Worm (Caenorhabditis elegans) whole organism, L3 larva: ENCODE results near the gene T21E8.7.

ENCODE experiments used
- R02D3.7 ChIP-seq: fragments of 150-350 bp; optimal IDR thresholded peaks from 2 replicates; lab custom pipeline; 2014; ENCODE audit warnings: missing biosample characterization, missing genetic modification characterization
- ZK546.5 ChIP-seq: sonication (generic microtip); optimal IDR thresholded peaks from 2 replicates; lab custom pipeline; 2017; ENCODE audit warnings: missing biosample characterization, missing genetic modification characterization
- ceh-16 ChIP-seq: sonication (generic microtip); optimal IDR thresholded peaks from 2 replicates; lab custom pipeline; 2017; ENCODE audit warnings: missing biosample characterization, missing genetic modification characterization
- ceh-28 ChIP-seq: fragments of 150-350 bp; optimal IDR thresholded peaks from 2 replicates; lab custom pipeline; 2014; ENCODE audit warnings: missing biosample characterization, missing genetic modification reagents, missing genetic modification characterization
- ceh-82 ChIP-seq: fragments of 150-350 bp; optimal IDR thresholded peaks from 2 replicates; lab custom pipeline; 2014; ENCODE audit warnings: missing biosample characterization, missing genetic modification characterization
- ceh-9 ChIP-seq: sonication (generic microtip); optimal IDR thresholded peaks from 2 replicates; lab custom pipeline; 2018; ENCODE audit warnings: missing biosample characterization, missing genetic modification characterization
- daf-12 ChIP-seq: fragments of 150-350 bp; optimal IDR thresholded peaks from 2 replicates; lab custom pipeline; 2014; ENCODE audit warnings: missing biosample characterization, missing genetic modification reagents, missing genetic modification characterization
- egl-5 ChIP-seq: fragments of 150-350 bp; optimal IDR thresholded peaks from 2 replicates; lab custom pipeline; 2017; ENCODE audit warnings: missing biosample characterization, missing genetic modification reagents, missing genetic modification characterization, inconsistent platforms
- elt-1 ChIP-seq: fragments of 150-350 bp; optimal IDR thresholded peaks from 2 replicates; lab custom pipeline; 2014; ENCODE audit warnings: missing biosample characterization, missing genetic modification characterization
- elt-2 ChIP-seq: sonication (generic microtip); optimal IDR thresholded peaks from 2 replicates; lab custom pipeline; 2016; ENCODE audit warnings: missing genetic modification reagents, mild to moderate bottlenecking, missing genetic modification characterization, missing compliant biosample characterization
- elt-3 ChIP-seq, 3 experiments: fragments of 150-350 bp in 1 of 3; sonication (generic microtip) in 2 of 3; optimal IDR thresholded peaks; 2 replicates in 2 of 3; 4 replicates in 1 of 3; lab custom pipeline; 2014 to 2017; ENCODE audit warnings: missing biosample characterization in 3 of 3, missing genetic modification characterization in 3 of 3
- eor-1 ChIP-seq, 2 experiments: fragments of 150-350 bp; optimal IDR thresholded peaks; 2 replicates each; lab custom pipeline; 2014 to 2018; ENCODE audit warnings: missing biosample characterization in 2 of 2, missing genetic modification characterization in 2 of 2
- fos-1 ChIP-seq: fragments of 150-350 bp; optimal IDR thresholded peaks from 2 replicates; lab custom pipeline; 2014; ENCODE audit warnings: missing biosample characterization, missing genetic modification characterization
- hmg-11 ChIP-seq: sonication (generic microtip); optimal IDR thresholded peaks from 2 replicates; lab custom pipeline; 2016; ENCODE audit warnings: missing genetic modification characterization, missing compliant biosample characterization
- jun-1 ChIP-seq: fragments of 150-350 bp; optimal IDR thresholded peaks from 2 replicates; lab custom pipeline; 2014; ENCODE audit warnings: missing biosample characterization, missing genetic modification reagents, missing genetic modification characterization
- lin-15B ChIP-seq: fragments of 150-350 bp; optimal IDR thresholded peaks from 2 replicates; lab custom pipeline; 2014; ENCODE audit warnings: missing biosample characterization, missing genetic modification characterization
- lin-39 ChIP-seq: fragments of 150-350 bp; optimal IDR thresholded peaks from 2 replicates; lab custom pipeline; 2018; ENCODE audit warnings: missing biosample characterization, missing genetic modification reagents, missing genetic modification characterization
- mdl-1 ChIP-seq: fragments of 150-350 bp; optimal IDR thresholded peaks from 2 replicates; lab custom pipeline; 2014; ENCODE audit warnings: missing biosample characterization, missing genetic modification characterization
- mml-1 ChIP-seq: fragments of 150-350 bp; sonication (generic microtip); optimal IDR thresholded peaks from 3 replicates; lab custom pipeline; 2014; ENCODE audit warnings: missing biosample characterization, missing genetic modification characterization
- nfya-1 ChIP-seq: sonication (generic microtip); optimal IDR thresholded peaks from 2 replicates; lab custom pipeline; 2017; ENCODE audit warnings: missing genetic modification characterization, mild to moderate bottlenecking, missing compliant biosample characterization, antibody characterized with exemption, moderate library complexity; ENCODE audit not compliant: insufficient read depth
- nhr-11 ChIP-seq: fragments of 150-350 bp; optimal IDR thresholded peaks from 2 replicates; lab custom pipeline; 2014; ENCODE audit warnings: missing biosample characterization, missing genetic modification characterization
- nhr-237 ChIP-seq: fragments of 150-350 bp; optimal IDR thresholded peaks from 2 replicates; lab custom pipeline; 2014; ENCODE audit warnings: missing biosample characterization, missing genetic modification characterization
- nhr-67 ChIP-seq: fragments of 150-350 bp; optimal IDR thresholded peaks from 2 replicates; lab custom pipeline; 2014; ENCODE audit warnings: missing biosample characterization, missing genetic modification characterization
- nhr-76 ChIP-seq: fragments of 150-350 bp; sonication (generic microtip); optimal IDR thresholded peaks from 5 replicates; lab custom pipeline; 2014; ENCODE audit warnings: missing biosample characterization, missing genetic modification characterization
- snpc-4 ChIP-seq: fragments of 150-350 bp; optimal IDR thresholded peaks from 2 replicates; lab custom pipeline; 2014; ENCODE audit warnings: missing biosample characterization, missing genetic modification characterization
- tbx-2 ChIP-seq: sonication (generic microtip); optimal IDR thresholded peaks from 2 replicates; lab custom pipeline; 2016; ENCODE audit warnings: mild to moderate bottlenecking, missing genetic modification characterization, missing compliant biosample characterization
- unc-39 ChIP-seq: sonication (generic microtip); optimal IDR thresholded peaks from 4 replicates; lab custom pipeline; 2017; ENCODE audit warnings: missing biosample characterization, missing genetic modification characterization
- unc-62 ChIP-seq: fragments of 150-350 bp; sonication (generic microtip); optimal IDR thresholded peaks from 4 replicates; lab custom pipeline; 2014; ENCODE audit warnings: missing biosample characterization, missing genetic modification reagents, missing genetic modification characterization
- zag-1 ChIP-seq: fragments of 150-350 bp; optimal IDR thresholded peaks from 2 replicates; lab custom pipeline; 2014; ENCODE audit warnings: missing biosample characterization, missing genetic modification characterization
- ztf-11 ChIP-seq: fragments of 150-350 bp; optimal IDR thresholded peaks from 2 replicates; lab custom pipeline; 2014; ENCODE audit warnings: missing biosample characterization, missing genetic modification characterization
- ztf-4 ChIP-seq: fragments of 150-350 bp; optimal IDR thresholded peaks from 2 replicates; lab custom pipeline; 2014; ENCODE audit warnings: missing biosample characterization, missing genetic modification characterization

The T21E8.7 gene

ce11 chrX:10844137-10844536 is 39.2 kb upstream of the T21E8.7 start:
- no peak for TF ChIP-seq ceh-9
- no peak for TF ChIP-seq unc-39
- no peak for TF ChIP-seq nhr-67 (tag; lab: Kevin White, UChicago)
- peak; percentile 17 for TF ChIP-seq elt-2
- no peak for TF ChIP-seq jun-1 (tag; lab: Kevin White, UChicago)

ce11 chrX:10844602-10845354 is 38.5 kb upstream of the T21E8.7 start, which contains the start of gene C05A9.2:
Gene C05A9.2 (minus strand): TSS chrX:10844674.
- no peak for TF ChIP-seq unc-62 (GFP tag; lab: Kevin White, UChicago)
- no peak for TF ChIP-seq mdl-1 (tag; lab: Kevin White, UChicago)
- no peak for TF ChIP-seq hmg-11 (tag; lab: Kevin White, UChicago)
- TF ChIP-seq nfya-1 (tag; lab: Kevin White, UChicago) = no peak
- TF ChIP-seq snpc-4 (tag; lab: Kevin White, UChicago) = no peak

ce11 chrX:10846898-10847297 is 36.4 kb upstream of the T21E8.7 start:
- TF ChIP-seq ceh-28 (tag; lab: Kevin White, UChicago) (no peak), elt-1 (tag; lab: Kevin White, UChicago) (no peak), zag-1 (tag; lab: Kevin White, UChicago) (no peak)

ce11 chrX:10851202-10851601 is 32.1 kb upstream of the T21E8.7 start:
- TF ChIP-seq elt-2 = peak; percentile 28
- TF ChIP-seq nhr-11 (tag; lab: Kevin White, UChicago) = no peak

DNA sequence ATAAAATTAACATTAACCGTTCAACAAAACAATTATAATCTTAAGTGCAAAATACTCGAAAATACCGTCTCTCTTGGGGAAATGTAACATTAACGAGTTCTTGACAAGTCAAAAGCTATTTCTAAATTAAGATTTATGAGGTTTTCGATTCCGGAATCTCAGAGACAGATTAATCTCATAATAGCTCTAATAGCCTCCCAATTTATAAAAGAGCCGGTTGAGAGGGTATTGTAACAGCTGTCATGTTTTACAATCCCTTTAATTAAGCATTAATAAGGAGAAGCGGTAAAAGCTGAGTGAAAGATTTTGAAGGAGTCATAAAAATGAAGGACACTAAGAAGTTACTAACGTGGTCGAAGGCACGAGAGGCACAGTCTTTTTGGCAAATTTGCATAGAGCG is 31.6 kb upstream of the T21E8.7 start:
- no peak for TF ChIP-seq unc-39
- TF ChIP-seq zag-1 (tag; lab: Kevin White, UChicago) = no peak
- no peak for TF ChIP-seq ztf-11 (tag; lab: Kevin White, UChicago)
- no peak for TF ChIP-seq nhr-11 (tag; lab: Kevin White, UChicago)
- TF ChIP-seq nhr-76 (tag; lab: Kevin White, UChicago) = no peak
- TF ChIP-seq daf-12 (tag; lab: Kevin White, UChicago) = no peak
- no peak for TF ChIP-seq nhr-237 (tag; lab: Kevin White, UChicago)
- no peak for TF ChIP-seq unc-62 (GFP tag; lab: Kevin White, UChicago)
- no peak for TF ChIP-seq elt-3 (tag; optimal IDR thresholded peaks at IDR 0.05; lab: Kevin White, UChicago)
- TF ChIP-seq mml-1 (tag; lab: Kevin White, UChicago) = no peak
- TF ChIP-seq tbx-2 (tag; lab: Kevin White, UChicago) = no peak
- TF ChIP-seq ceh-82 = no peak
- TF ChIP-seq lin-15B (tag; lab: Kevin White, UChicago) = no peak
- TF ChIP-seq eor-1 (tag; optimal IDR thresholded peaks at IDR 0.05; lab: Kevin White, UChicago) = no peak
- TF ChIP-seq ztf-4 (tag; lab: Kevin White, UChicago) = no peak
- TF ChIP-seq fos-1 (tag; lab: Kevin White, UChicago) = no peak

DNA sequence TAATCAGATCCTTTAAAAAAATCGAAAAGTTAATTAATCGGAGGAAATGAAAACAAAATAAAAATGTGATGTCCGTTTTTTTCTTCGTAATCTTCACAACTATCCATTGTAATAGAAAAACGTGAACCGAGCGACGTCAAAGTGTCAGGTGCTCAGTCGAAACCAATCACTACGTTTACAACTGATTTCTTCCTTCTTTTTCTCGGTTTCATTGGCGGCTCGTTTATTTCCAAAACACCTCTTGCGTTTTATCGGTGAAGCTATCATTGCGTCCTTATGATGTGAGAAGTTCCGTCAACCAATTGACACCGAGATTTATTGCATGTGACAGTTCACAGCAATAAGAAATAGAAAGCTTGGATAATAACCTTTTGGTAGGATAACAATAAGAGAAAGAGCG is 30.0 kb upstream of the T21E8.7 start:
- TF ChIP-seq ZK546.5 (tag; lab: Kevin White, UChicago) (no peak), R02D3.7 (tag; lab: Kevin White, UChicago) (no peak), lin-39 (tag; lab: Kevin White, UChicago) (peak; percentile 48), nfya-1 (tag; lab: Kevin White, UChicago) (peak; percentile 83), elt-1 (tag; lab: Kevin White, UChicago) (no peak), egl-5 (peak; percentile 69)

DNA sequence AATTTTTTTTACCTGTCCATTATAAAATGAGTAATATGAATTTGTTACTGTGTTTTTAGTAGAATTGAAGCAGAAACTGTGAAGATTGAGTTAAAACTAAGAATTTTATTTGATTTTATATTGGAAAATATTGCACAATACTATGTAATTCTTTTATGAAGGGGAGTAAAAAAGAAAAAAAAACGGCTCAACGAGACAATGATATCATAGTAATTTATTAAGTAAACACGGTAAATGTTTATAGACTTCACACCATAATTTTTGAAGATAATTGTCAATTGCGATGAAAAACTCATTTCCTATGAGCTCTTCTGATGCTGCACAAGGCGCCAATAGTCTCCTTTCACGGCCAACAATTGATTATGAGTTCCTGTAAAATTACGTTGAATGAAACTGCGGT is 24.1 kb upstream of the T21E8.7 start, which contains the start of gene pgp-5:
Gene pgp-5, minus strand, starts transcription at position 87 of the 400 bp plus-strand sequence.
- TF ChIP-seq eor-1 (tag; optimal IDR thresholded peaks at IDR 0.05; lab: Kevin White, UChicago) = no peak
- TF ChIP-seq mml-1 (tag; lab: Kevin White, UChicago) = no peak
- TF ChIP-seq ceh-16 = no peak
- TF ChIP-seq nhr-11 (tag; lab: Kevin White, UChicago) = no peak
- TF ChIP-seq, all 47 proteins: peak for 0
